Fruit fly (Drosophila melanogaster) whole organism, embryonic: ENCODE results near the gene CG9672.

ENCODE experiments used
- Atf6 ChIP-seq: fragments of 200-800 bp; sonication (Bioruptor generic); IDR thresholded peaks from 2 replicates; pipeline ENCODE4 v1.3.6; 2022; ENCODE audit warnings: missing biosample characterization, missing genetic modification characterization
- Bteb2 ChIP-seq: fragments of 200-800 bp; sonication (Bioruptor generic); optimal IDR thresholded peaks from 2 replicates; lab custom pipeline; 2016; ENCODE audit warnings: missing biosample characterization, missing genetic modification characterization
- CG10321 ChIP-seq: fragments of 200-800 bp; sonication (Bioruptor generic); IDR thresholded peaks from 2 replicates; pipeline ENCODE4 v1.3.6; 2022; ENCODE audit warnings: missing biosample characterization, missing genetic modification characterization
- CG11696 ChIP-seq: fragments of 200-800 bp; sonication (Bioruptor generic); IDR thresholded peaks from 2 replicates; pipeline ENCODE4 v1.3.6; 2022; ENCODE audit warnings: missing biosample characterization, missing genetic modification characterization
- CG12236 ChIP-seq: fragments of 200-800 bp; sonication (Bioruptor generic); optimal IDR thresholded peaks from 2 replicates; lab custom pipeline; 2016; ENCODE audit warnings: missing biosample characterization, missing genetic modification characterization
- CG13123 ChIP-seq: fragments of 200-800 bp; sonication (Bioruptor generic); optimal IDR thresholded peaks from 2 replicates; lab custom pipeline; 2016; ENCODE audit warnings: missing biosample characterization, missing genetic modification characterization
- CG13287 ChIP-seq: fragments of 200-800 bp; sonication (Bioruptor generic); IDR thresholded peaks from 2 replicates; pipeline ENCODE4 v1.3.6; 2022; ENCODE audit warnings: missing biosample characterization, missing genetic modification characterization; ENCODE audit not compliant: partially characterized antibody
- CG14860 ChIP-seq: fragments of 200-800 bp; sonication (Bioruptor generic); IDR thresholded peaks from 3 replicates; pipeline ENCODE4 v1.3.6; 2022; ENCODE audit warnings: missing biosample characterization, missing genetic modification characterization; ENCODE audit not compliant: partially characterized antibody
- CG15011 ChIP-seq: fragments of 200-800 bp; sonication (Bioruptor generic); optimal IDR thresholded peaks from 3 replicates; lab custom pipeline; 2018; ENCODE audit warnings: missing biosample characterization, mild to moderate bottlenecking, missing genetic modification characterization
- CG15269 ChIP-seq: fragments of 200-800 bp; sonication (Bioruptor generic); optimal IDR thresholded peaks from 2 replicates; lab custom pipeline; 2018; ENCODE audit warnings: missing biosample characterization, mild to moderate bottlenecking, missing genetic modification characterization, moderate library complexity
- CG18262 ChIP-seq: fragments of 200-800 bp; optimal IDR thresholded peaks from 3 replicates; lab custom pipeline; 2019; ENCODE audit warnings: missing biosample characterization, mild to moderate bottlenecking, missing genetic modification characterization, moderate library complexity
- CG18599 ChIP-seq: fragments of 200-800 bp; sonication (Bioruptor generic); optimal IDR thresholded peaks from 3 replicates; lab custom pipeline; 2017; ENCODE audit warnings: missing biosample characterization, missing genetic modification characterization, mild to moderate bottlenecking, moderate library complexity, missing genetic modification reagents
- CG2116 ChIP-seq: fragments of 200-800 bp; sonication (Bioruptor generic); optimal IDR thresholded peaks from 3 replicates; lab custom pipeline; 2018; ENCODE audit warnings: missing biosample characterization, mild to moderate bottlenecking, missing genetic modification characterization
- CG2678 ChIP-seq: fragments of 200-800 bp; sonication (Bioruptor generic); optimal IDR thresholded peaks from 3 replicates; lab custom pipeline; 2019; ENCODE audit warnings: missing biosample characterization, mild to moderate bottlenecking, missing genetic modification characterization, moderate library complexity
- CG3838 ChIP-seq: fragments of 200-800 bp; sonication (Bioruptor generic); optimal IDR thresholded peaks from 3 replicates; lab custom pipeline; 2016; ENCODE audit warnings: missing biosample characterization, missing genetic modification characterization
- CG6272 ChIP-seq: fragments of 200-800 bp; sonication (Bioruptor generic); IDR thresholded peaks from 2 replicates; pipeline ENCODE4 v1.3.6; 2022; ENCODE audit warnings: missing biosample characterization, missing genetic modification characterization
- CG7839 ChIP-seq: fragments of 200-800 bp; sonication (Bioruptor generic); optimal IDR thresholded peaks from 3 replicates; lab custom pipeline; 2018; ENCODE audit warnings: missing biosample characterization, mild to moderate bottlenecking, missing genetic modification characterization, moderate library complexity
- CG8290 ChIP-seq, 3 experiments: fragments of 200-800 bp; sonication (Bioruptor generic); optimal IDR thresholded peaks; 2 replicates each; lab custom pipeline; 2016 to 2019; ENCODE audit warnings: missing biosample characterization in 3 of 3, missing genetic modification characterization in 3 of 3, mild to moderate bottlenecking in 2 of 3, moderate library complexity in 1 of 3
- CG9215 ChIP-seq: fragments of 200-800 bp; sonication (Bioruptor generic); IDR thresholded peaks from 2 replicates; pipeline ENCODE4 v1.3.6; 2022; ENCODE audit warnings: missing biosample characterization, missing genetic modification characterization
- CG9932 ChIP-seq: fragments of 200-800 bp; sonication (Bioruptor generic); IDR thresholded peaks from 2 replicates; pipeline ENCODE4 v1.3.6; 2022; ENCODE audit warnings: missing biosample characterization, missing genetic modification characterization
- CTCF ChIP-seq: fragments of 200-800 bp; sonication (Bioruptor generic); optimal IDR thresholded peaks from 2 replicates; lab custom pipeline; 2017; ENCODE audit warnings: missing biosample characterization, mild to moderate bottlenecking, missing genetic modification characterization, moderate library complexity
- D ChIP-seq, 2 experiments: fragments of 200-800 bp in 1 of 2; fragments of >200 bp in 1 of 2; sonication (Bioruptor generic) in 1 of 2; optimal IDR thresholded peaks; 2 replicates in 1 of 2; 3 replicates in 1 of 2; lab custom pipeline; 2017; ENCODE audit warnings: mild to moderate bottlenecking in 1 of 2, missing biosample characterization in 1 of 2, missing genetic modification characterization in 1 of 2, missing genetic modification reagents in 1 of 2
- Dbx ChIP-seq: fragments of 200-800 bp; sonication (Bioruptor generic); IDR thresholded peaks from 3 replicates; pipeline ENCODE4 v1.3.6; 2022; ENCODE audit warnings: missing biosample characterization, missing genetic modification characterization
- HmgZ ChIP-seq: fragments of 200-800 bp; sonication (Bioruptor generic); optimal IDR thresholded peaks from 2 replicates; lab custom pipeline; 2018; ENCODE audit warnings: missing biosample characterization, mild to moderate bottlenecking, missing genetic modification characterization
- Hsf ChIP-seq: fragments of 200-800 bp; sonication (Bioruptor generic); optimal IDR thresholded peaks from 3 replicates; lab custom pipeline; 2016; ENCODE audit warnings: missing biosample characterization, missing genetic modification characterization
- Nf-YA ChIP-seq: fragments of 200-800 bp; sonication (Bioruptor generic); IDR thresholded peaks from 2 replicates; pipeline ENCODE4 v1.3.6; 2022; ENCODE audit warnings: missing biosample characterization, missing genetic modification characterization
- Opbp ChIP-seq: fragments of 200-800 bp; sonication (Bioruptor generic); IDR thresholded peaks from 3 replicates; pipeline ENCODE4 v1.3.6; 2022; ENCODE audit warnings: missing biosample characterization, missing genetic modification characterization; ENCODE audit not compliant: partially characterized antibody
- Sox100B ChIP-seq: fragments of 200-800 bp; sonication (Bioruptor generic); optimal IDR thresholded peaks from 3 replicates; lab custom pipeline; 2018; ENCODE audit warnings: missing biosample characterization, mild to moderate bottlenecking, missing genetic modification characterization
- Sox102F ChIP-seq: fragments of 200-800 bp; sonication (Bioruptor generic); optimal IDR thresholded peaks from 2 replicates; lab custom pipeline; 2018; ENCODE audit warnings: missing biosample characterization, mild to moderate bottlenecking, missing genetic modification characterization, moderate library complexity
- Sry-β ChIP-seq: fragments of 200-800 bp; sonication (Bioruptor generic); optimal IDR thresholded peaks from 2 replicates; lab custom pipeline; 2018; ENCODE audit warnings: missing biosample characterization, mild to moderate bottlenecking, missing genetic modification characterization, moderate library complexity
- Xrp1 ChIP-seq: fragments of 200-800 bp; sonication (Bioruptor generic); IDR thresholded peaks from 2 replicates; pipeline ENCODE4 v1.3.6; 2022; ENCODE audit warnings: missing biosample characterization, missing genetic modification characterization
- corto ChIP-seq: fragments of 200-800 bp; sonication (Bioruptor generic); optimal IDR thresholded peaks from 2 replicates; lab custom pipeline; 2016; ENCODE audit warnings: missing biosample characterization, mild to moderate bottlenecking, missing genetic modification characterization, moderate library complexity
- crol ChIP-seq: fragments of 200-800 bp; sonication (Bioruptor generic); IDR thresholded peaks from 2 replicates; pipeline ENCODE4 v1.3.6; 2022; ENCODE audit warnings: missing biosample characterization, missing genetic modification characterization
- cwo ChIP-seq: fragments of 200-800 bp; sonication (Bioruptor generic); optimal IDR thresholded peaks from 3 replicates; lab custom pipeline; 2017; ENCODE audit warnings: missing biosample characterization, missing genetic modification characterization, mild to moderate bottlenecking, moderate library complexity, missing genetic modification reagents
- dati ChIP-seq: fragments of 200-800 bp; sonication (Bioruptor generic); IDR thresholded peaks from 2 replicates; pipeline ENCODE4 v1.3.6; 2022; ENCODE audit warnings: missing biosample characterization, missing genetic modification characterization
- eyg ChIP-seq: fragments of 200-800 bp; sonication (Bioruptor generic); optimal IDR thresholded peaks from 3 replicates; lab custom pipeline; 2016; ENCODE audit warnings: missing biosample characterization, missing genetic modification characterization
- gem ChIP-seq: fragments of 200-800 bp; sonication (Bioruptor generic); optimal IDR thresholded peaks from 2 replicates; lab custom pipeline; 2019; ENCODE audit warnings: missing biosample characterization, mild to moderate bottlenecking, missing genetic modification characterization, moderate library complexity
- insv ChIP-seq, 2 experiments: fragments of 200-800 bp; sonication (Bioruptor generic); optimal IDR thresholded peaks; 3 replicates each; lab custom pipeline; 2016 to 2018; ENCODE audit warnings: missing biosample characterization in 2 of 2, missing genetic modification characterization in 2 of 2
- jing ChIP-seq: fragments of 200-800 bp; sonication (Bioruptor generic); optimal IDR thresholded peaks from 2 replicates; lab custom pipeline; 2018; ENCODE audit warnings: missing biosample characterization, mild to moderate bottlenecking, missing genetic modification characterization
- mld ChIP-seq: fragments of 200-800 bp; sonication (Bioruptor generic); IDR thresholded peaks from 3 replicates; pipeline ENCODE4 v1.3.6; 2022; ENCODE audit warnings: missing biosample characterization, missing genetic modification characterization; ENCODE audit not compliant: partially characterized antibody
- otp ChIP-seq: fragments of 200-800 bp; sonication (Bioruptor generic); IDR thresholded peaks from 3 replicates; pipeline ENCODE4, ENCODE4 v1.3.6; 2022; ENCODE audit warnings: missing biosample characterization, missing genetic modification characterization
- rib ChIP-seq: fragments of 200-800 bp; sonication (Bioruptor generic); IDR thresholded peaks from 2 replicates; pipeline ENCODE4 v1.3.6; 2022; ENCODE audit warnings: missing biosample characterization, missing genetic modification characterization
- sens-2 ChIP-seq: fragments of 200-800 bp; sonication (Bioruptor generic); IDR thresholded peaks from 2 replicates; pipeline ENCODE4 v1.3.6; 2022; ENCODE audit warnings: missing biosample characterization, missing genetic modification characterization
- sim ChIP-seq: fragments of 200-800 bp; sonication (Bioruptor generic); IDR thresholded peaks from 2 replicates; pipeline ENCODE4 v1.3.6; 2022; ENCODE audit warnings: missing biosample characterization, missing genetic modification characterization
- slp2 ChIP-seq: fragments of 200-800 bp; sonication (Bioruptor generic); optimal IDR thresholded peaks from 2 replicates; lab custom pipeline; 2016; ENCODE audit warnings: missing biosample characterization, missing genetic modification characterization
- unpg ChIP-seq: fragments of 200-800 bp; sonication (Bioruptor generic); optimal IDR thresholded peaks from 3 replicates; lab custom pipeline; 2018; ENCODE audit warnings: missing biosample characterization, mild to moderate bottlenecking, missing genetic modification characterization, moderate library complexity
- wek ChIP-seq: fragments of 200-800 bp; sonication (Bioruptor generic); optimal IDR thresholded peaks from 3 replicates; lab custom pipeline; 2018; ENCODE audit warnings: missing biosample characterization, mild to moderate bottlenecking, missing genetic modification characterization, moderate library complexity
- zen ChIP-seq: fragments of 200-800 bp; sonication (Bioruptor generic); optimal IDR thresholded peaks from 3 replicates; lab custom pipeline; 2018; ENCODE audit warnings: missing biosample characterization, mild to moderate bottlenecking, missing genetic modification characterization, moderate library complexity

Gene CG9672

DNA sequence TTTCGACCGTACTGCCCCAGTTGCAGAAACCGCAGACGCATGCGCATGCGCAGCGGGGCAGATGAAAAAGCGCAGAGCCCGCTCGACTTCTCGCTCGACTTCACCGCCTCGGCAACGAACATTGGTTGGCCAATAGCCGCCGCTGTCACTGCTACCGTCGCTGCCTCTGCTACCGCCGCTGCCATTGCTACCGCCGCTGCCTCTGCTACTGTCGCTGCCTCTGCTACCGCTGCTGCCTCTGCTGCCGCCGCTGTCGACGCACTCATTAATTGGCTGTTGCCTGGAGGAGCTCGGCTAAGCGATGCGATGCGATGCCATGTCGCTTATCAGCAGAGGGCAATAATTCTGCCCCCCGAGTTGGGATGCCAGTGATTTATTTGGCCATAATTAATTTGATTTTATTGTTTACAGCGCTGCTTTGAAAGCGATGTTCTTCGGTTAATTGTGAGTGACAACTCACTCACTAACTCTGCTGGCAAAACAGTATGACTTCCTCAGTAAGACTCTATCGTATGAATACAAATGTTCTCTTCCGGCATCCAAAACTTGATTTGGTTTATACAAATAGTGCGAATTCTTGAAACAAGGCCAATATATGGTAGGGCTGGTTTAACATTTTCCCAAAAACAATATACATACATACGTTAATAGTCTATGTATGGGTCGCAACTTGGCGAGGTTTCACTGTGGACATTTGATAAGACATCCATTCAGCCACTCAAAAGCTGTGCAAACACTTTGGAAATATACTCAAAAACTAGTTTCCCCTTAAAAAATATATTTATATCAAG, 35.8 kb downstream of the CG9672 start (continued):
- TF ChIP-seq CG9932 (GFP tag; lab: Robert Waterston, UW) (peak; percentile 33; the same call in 1 of the 2 replicates), insv (GFP tag; optimal IDR thresholded peaks at IDR 0.05; lab: Kevin White, UChicago) (no peak), CG15269 (tag; lab: Kevin White, UChicago) (peak; percentile 55), jing (GFP tag; lab: Kevin White, UChicago) (no peak), CTCF (GFP tag; lab: Kevin White, UChicago) (no peak), CG18599 (GFP tag; lab: Kevin White, UChicago) (peak; percentile 50), CG9215 (no peak), crol (GFP tag; lab: Robert Waterston, UW) (no peak)

DNA sequence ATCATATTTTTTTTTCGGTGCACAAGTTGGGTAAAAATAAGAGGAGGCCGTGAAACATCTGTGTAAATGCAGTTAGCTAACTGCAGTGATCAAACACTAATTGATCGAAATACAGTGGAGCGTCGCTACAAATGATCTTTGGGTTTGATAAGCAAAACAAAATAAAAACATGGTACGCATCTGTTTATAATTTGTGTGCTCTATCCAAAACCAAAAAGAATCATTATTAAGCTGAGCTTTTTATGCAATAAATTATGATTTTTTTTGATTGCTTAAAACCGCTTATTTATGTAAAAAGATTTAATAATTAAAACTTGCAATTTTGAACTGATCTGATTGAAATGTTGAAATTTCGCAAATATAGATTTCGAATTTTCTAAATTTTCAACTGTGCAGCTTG, 36.4 kb downstream of the CG9672 start:
- TF ChIP-seq CG3838 (no peak), CG2678 (peak; percentile 7), otp (no peak), mld (GFP tag; lab: Robert Waterston, UW) (no peak), unpg (no peak), HmgZ (tag; lab: Kevin White, UChicago) (no peak), Sry-β (GFP tag; lab: Kevin White, UChicago) (no peak), D (optimal IDR thresholded peaks at IDR 0.05; lab: Kevin White, UChicago) (no peak), D (GFP tag; optimal IDR thresholded peaks at IDR 0.05; lab: Kevin White, UChicago) (no peak), rib (GFP tag; lab: Robert Waterston, UW) (no peak), insv (GFP tag; optimal IDR thresholded peaks at IDR 0.05; lab: Kevin White, UChicago) (no peak), CG13287 (GFP tag; lab: Robert Waterston, UW) (no peak), Bteb2 (GFP tag; lab: Kevin White, UChicago) (no peak), CG2116 (GFP tag; lab: Kevin White, UChicago) (no peak), sens-2 (GFP tag; lab: Robert Waterston, UW) (no peak), eyg (GFP tag; lab: Kevin White, UChicago) (no peak), cwo (GFP tag; lab: Kevin White, UChicago) (no peak), zen (tag; lab: Kevin White, UChicago) (no peak), CG13123 (GFP tag; lab: Kevin White, UChicago) (no peak), CG15011 (no peak), sim (GFP tag; lab: Robert Waterston, UW) (no peak), Sox102F (GFP tag; lab: Kevin White, UChicago) (peak; percentile 19), slp2 (no peak), Atf6 (GFP tag; lab: Robert Waterston, UW) (no peak), CG6272 (no peak), Dbx (GFP tag; lab: Robert Waterston, UW) (no peak), CG12236 (no peak), gem (tag; lab: Kevin White, UChicago) (peak; percentile 51), CG14860 (GFP tag; lab: Robert Waterston, UW) (no peak), Sox100B (GFP tag; lab: Kevin White, UChicago) (peak; percentile 38), Opbp (no peak), CG8290 (GFP tag; optimal IDR thresholded peaks at IDR 0.05; lab: Kevin White, UChicago) (no peak), CG8290 (tag; optimal IDR thresholded peaks at IDR 0.05; lab: Kevin White, UChicago) (no peak), wek (no peak), dati (no peak), CG7839 (tag; lab: Kevin White, UChicago) (peak; percentile 31), corto (no peak), Xrp1 (GFP tag; lab: Robert Waterston, UW) (no peak), Nf-YA (GFP tag; lab: Robert Waterston, UW) (no peak), CG11696 (GFP tag; lab: Robert Waterston, UW) (no peak), CG10321 (GFP tag; lab: Robert Waterston, UW) (no peak), CG18262 (peak; percentile 37), Hsf (GFP tag; lab: Kevin White, UChicago) (no peak)
